Fruit fly (Drosophila melanogaster) whole organism, pupa: ENCODE measurements around the gene Tspo.
A peak's percentile ranks its signal among the peaks of the same experiment; 100 is the strongest.

ENCODE experiments used
- CG32121 ChIP-seq: fragments of 200-800 bp; sonication (Bioruptor generic); IDR thresholded peaks from 2 replicates; pipeline ENCODE4 v1.3.6; 2022; ENCODE audit warnings: missing biosample characterization, missing genetic modification characterization
- CG4496 ChIP-seq: fragments of 200-800 bp; sonication (Bioruptor generic); IDR thresholded peaks from 3 replicates; pipeline ENCODE4 v1.3.6; 2022; ENCODE audit warnings: missing biosample characterization, missing genetic modification characterization
- EcR ChIP-seq: fragments of 200-800 bp; sonication (Bioruptor generic); optimal IDR thresholded peaks from 3 replicates; lab custom pipeline; 2019; ENCODE audit warnings: missing biosample characterization, missing genetic modification characterization, mild to moderate bottlenecking, moderate library complexity, missing genetic modification reagents
- gl ChIP-seq: fragments of 200-800 bp; sonication (Bioruptor generic); optimal IDR thresholded peaks from 2 replicates; lab custom pipeline; 2018; ENCODE audit warnings: missing biosample characterization, mild to moderate bottlenecking, missing genetic modification characterization

- no peak for TF ChIP-seq CG32121
- no peak for TF ChIP-seq EcR
- TF ChIP-seq CG4496 (GFP tag; lab: Robert Waterston, UW): 0 out of 3 replicates have a peak, but pooled peaks have one; percentile 40
- no peak for TF ChIP-seq gl
Observed at dm6 chr2L:594635-595384, 35.4 kb downstream of the Tspo start, which contains the start of gene Gsc.
